Worm (Caenorhabditis elegans) whole organism, mixed stage, embryonic: Measurements from ENCODE around the gene F52G3.7.

ENCODE experiments used
- M03D4.4 ChIP-seq: sonication (generic microtip); optimal IDR thresholded peaks from 2 replicates; lab custom pipeline; 2017; ENCODE audit warnings: mild to moderate bottlenecking, missing genetic modification characterization, missing compliant biosample characterization
- bed-3 ChIP-seq: fragments of 200-800 bp; sonication (Bioruptor generic); optimal IDR thresholded peaks from 3 replicates; lab custom pipeline; 2018; ENCODE audit warnings: mild to moderate bottlenecking, missing genetic modification characterization, moderate library complexity, missing compliant biosample characterization
- blmp-1 ChIP-seq: fragments of 150-350 bp; optimal IDR thresholded peaks from 2 replicates; lab custom pipeline; 2014; ENCODE audit warnings: missing biosample characterization, missing genetic modification characterization
- ceh-39 ChIP-seq: fragments of 150-350 bp; optimal IDR thresholded peaks from 2 replicates; lab custom pipeline; 2014; ENCODE audit warnings: missing biosample characterization, missing genetic modification characterization
- ceh-83 ChIP-seq: fragments of 200-800 bp; sonication (Bioruptor generic); optimal IDR thresholded peaks from 2 replicates; lab custom pipeline; 2018; ENCODE audit warnings: mild to moderate bottlenecking, missing genetic modification characterization, missing compliant biosample characterization
- ces-1 ChIP-seq: fragments of 150-350 bp; optimal IDR thresholded peaks from 2 replicates; lab custom pipeline; 2014; ENCODE audit warnings: missing biosample characterization, missing genetic modification reagents, missing genetic modification characterization
- cnd-1 ChIP-seq: fragments of 200-800 bp; sonication (Bioruptor generic); optimal IDR thresholded peaks from 2 replicates; lab custom pipeline; 2018; ENCODE audit warnings: mild to moderate bottlenecking, missing genetic modification characterization, missing compliant biosample characterization
- drap-1 ChIP-seq: fragments of 200-800 bp; sonication (Bioruptor generic); optimal IDR thresholded peaks from 3 replicates; lab custom pipeline; 2018; ENCODE audit warnings: mild to moderate bottlenecking, missing genetic modification characterization, missing compliant biosample characterization
- elt-1 ChIP-seq: sonication (generic microtip); optimal IDR thresholded peaks from 2 replicates; lab custom pipeline; 2017; ENCODE audit warnings: missing genetic modification characterization, mild to moderate bottlenecking, missing compliant biosample characterization, antibody characterized with exemption, moderate library complexity, borderline replicate concordance; ENCODE audit not compliant: insufficient read depth
- elt-3 ChIP-seq: fragments of 150-350 bp; optimal IDR thresholded peaks from 2 replicates; lab custom pipeline; 2014; ENCODE audit warnings: missing biosample characterization, missing genetic modification characterization
- flh-1 ChIP-seq: fragments of 200-800 bp; sonication (Bioruptor generic); optimal IDR thresholded peaks from 2 replicates; lab custom pipeline; 2018; ENCODE audit warnings: mild to moderate bottlenecking, missing genetic modification characterization, moderate library complexity, missing compliant biosample characterization
- ham-2 ChIP-seq: fragments of 200-800 bp; sonication (Bioruptor generic); optimal IDR thresholded peaks from 2 replicates; lab custom pipeline; 2018; ENCODE audit warnings: mild to moderate bottlenecking, missing genetic modification characterization, missing compliant biosample characterization
- hlh-1 ChIP-seq: fragments of 150-350 bp; optimal IDR thresholded peaks from 2 replicates; lab custom pipeline; 2014; ENCODE audit warnings: missing biosample characterization, missing genetic modification reagents, missing genetic modification characterization
- lin-13 ChIP-seq: fragments of 150-350 bp; optimal IDR thresholded peaks from 2 replicates; lab custom pipeline; 2014; ENCODE audit warnings: missing biosample characterization, missing genetic modification characterization
- lin-32 ChIP-seq: fragments of 200-800 bp; sonication (Bioruptor generic); optimal IDR thresholded peaks from 2 replicates; lab custom pipeline; 2018; ENCODE audit warnings: mild to moderate bottlenecking, missing genetic modification characterization, missing compliant biosample characterization
- lsy-2 ChIP-seq: fragments of 150-350 bp; optimal IDR thresholded peaks from 2 replicates; lab custom pipeline; 2014; ENCODE audit warnings: missing biosample characterization, missing genetic modification characterization
- mab-5 ChIP-seq: fragments of 150-350 bp; optimal IDR thresholded peaks from 2 replicates; lab custom pipeline; 2014; ENCODE audit warnings: missing biosample characterization, missing genetic modification characterization
- mep-1 ChIP-seq: fragments of 150-350 bp; optimal IDR thresholded peaks from 2 replicates; lab custom pipeline; 2017; ENCODE audit warnings: missing biosample characterization, missing genetic modification reagents, missing genetic modification characterization, inconsistent platforms
- mls-2 ChIP-seq: sonication (generic microtip); optimal IDR thresholded peaks from 2 replicates; lab custom pipeline; 2016; ENCODE audit warnings: mild to moderate bottlenecking, missing genetic modification characterization, moderate library complexity, missing compliant biosample characterization
- nhr-12 ChIP-seq: fragments of 150-350 bp; optimal IDR thresholded peaks from 2 replicates; lab custom pipeline; 2014; ENCODE audit warnings: missing biosample characterization, missing genetic modification characterization
- nhr-2 ChIP-seq: fragments of 150-350 bp; optimal IDR thresholded peaks from 2 replicates; lab custom pipeline; 2014; ENCODE audit warnings: missing biosample characterization, missing genetic modification characterization
- nhr-237 ChIP-seq: fragments of 150-350 bp; optimal IDR thresholded peaks from 2 replicates; lab custom pipeline; 2014; ENCODE audit warnings: missing biosample characterization, missing genetic modification characterization
- nhr-28 ChIP-seq: fragments of 150-350 bp; optimal IDR thresholded peaks from 2 replicates; lab custom pipeline; 2014; ENCODE audit warnings: missing biosample characterization, missing genetic modification characterization
- nhr-76 ChIP-seq: sonication (generic microtip); optimal IDR thresholded peaks from 2 replicates; lab custom pipeline; 2017; ENCODE audit warnings: missing biosample characterization, missing genetic modification characterization
- pha-4 ChIP-seq: fragments of 150-350 bp; optimal IDR thresholded peaks from 2 replicates; lab custom pipeline; 2018; ENCODE audit warnings: missing biosample characterization, missing genetic modification reagents, missing genetic modification characterization
- sem-2 ChIP-seq: fragments of 200-800 bp; sonication (Bioruptor generic); optimal IDR thresholded peaks from 2 replicates; lab custom pipeline; 2018; ENCODE audit warnings: mild to moderate bottlenecking, missing genetic modification characterization, missing compliant biosample characterization
- snpc-4 ChIP-seq: fragments of 150-350 bp; optimal IDR thresholded peaks from 2 replicates; lab custom pipeline; 2014; ENCODE audit warnings: missing biosample characterization, missing genetic modification characterization
- sptf-1 ChIP-seq: sonication (generic microtip); optimal IDR thresholded peaks from 2 replicates; lab custom pipeline; 2017; ENCODE audit warnings: mild to moderate bottlenecking, missing genetic modification characterization, moderate library complexity, missing compliant biosample characterization
- tbx-8 ChIP-seq: fragments of 200-800 bp; sonication (Bioruptor generic); optimal IDR thresholded peaks from 2 replicates; lab custom pipeline; 2018; ENCODE audit warnings: mild to moderate bottlenecking, missing genetic modification characterization, moderate library complexity, missing compliant biosample characterization
- unc-120 ChIP-seq: sonication (generic microtip); optimal IDR thresholded peaks from 2 replicates; lab custom pipeline; 2017; ENCODE audit warnings: missing genetic modification characterization, missing compliant biosample characterization; ENCODE audit not compliant: poor library complexity, severe bottlenecking
- unc-39 ChIP-seq: fragments of 150-350 bp; optimal IDR thresholded peaks from 2 replicates; lab custom pipeline; 2014; ENCODE audit warnings: missing biosample characterization, missing genetic modification characterization
- unc-62 ChIP-seq: fragments of 150-350 bp; optimal IDR thresholded peaks from 2 replicates; lab custom pipeline; 2014; ENCODE audit warnings: missing biosample characterization, missing genetic modification reagents, missing genetic modification characterization
- zip-8 ChIP-seq: fragments of 150-350 bp; optimal IDR thresholded peaks from 2 replicates; lab custom pipeline; 2014; ENCODE audit warnings: missing biosample characterization, missing genetic modification characterization
- ztf-11 ChIP-seq: fragments of 150-350 bp; optimal IDR thresholded peaks from 2 replicates; lab custom pipeline; 2014; ENCODE audit warnings: missing biosample characterization, missing genetic modification characterization

F52G3.7 gene

DNA sequence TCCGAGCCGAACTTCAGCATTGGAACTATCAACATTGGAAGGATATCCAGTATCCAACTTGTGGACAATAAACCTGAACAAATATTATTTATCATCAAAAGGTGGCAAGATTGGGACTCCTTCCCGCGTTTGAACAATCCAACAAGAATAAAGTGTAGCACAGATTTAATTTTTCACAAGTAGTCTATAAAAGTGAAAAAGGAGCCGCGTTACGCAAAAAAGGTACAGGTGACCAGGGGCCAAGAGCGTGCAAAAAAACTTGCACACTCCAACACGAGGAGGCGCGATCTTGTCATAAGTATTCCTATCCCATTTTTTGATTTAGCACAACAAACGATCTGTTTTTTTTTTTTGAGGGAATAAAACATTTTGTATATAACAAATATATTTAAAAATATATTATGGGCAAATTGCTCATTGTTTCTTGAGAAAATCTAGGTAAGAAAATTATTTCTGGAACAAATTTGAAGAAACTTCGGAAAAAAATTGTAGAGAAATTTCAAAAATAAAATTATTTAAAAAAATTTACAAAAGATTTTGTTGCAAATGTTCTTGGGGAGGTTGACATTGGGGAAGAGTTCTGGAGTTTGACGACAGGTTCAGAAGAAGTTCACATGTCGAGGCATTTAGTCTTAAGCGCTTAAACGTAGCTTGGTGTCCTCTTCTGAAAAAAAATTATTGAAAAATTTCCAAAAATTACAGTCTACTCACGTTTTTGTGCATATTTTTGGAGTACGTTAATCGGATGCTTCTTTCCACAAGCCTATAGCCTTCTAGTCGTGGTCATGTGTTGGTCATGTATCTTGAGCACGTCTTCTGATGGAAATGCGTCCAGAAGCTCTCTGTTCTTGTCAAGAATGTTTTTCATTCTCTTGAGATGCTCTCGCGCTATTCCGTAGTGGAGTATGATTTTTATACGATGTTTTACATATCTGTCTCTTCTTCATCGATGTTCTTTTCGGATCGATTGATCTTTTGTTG lies 19.5 kb upstream of the F52G3.7 start:
- TF ChIP-seq flh-1 (GFP tag; lab: Kevin White, UChicago) = peak; percentile 37
- TF ChIP-seq pha-4 (tag; lab: Kevin White, UChicago) = no peak
- no peak for TF ChIP-seq nhr-28 (tag; lab: Kevin White, UChicago)
- no peak for TF ChIP-seq elt-3 (tag; lab: Kevin White, UChicago)
- TF ChIP-seq tbx-8 (GFP tag; lab: Kevin White, UChicago) = no peak
- no peak for TF ChIP-seq ham-2 (GFP tag; lab: Kevin White, UChicago)
- peak; percentile 57 for TF ChIP-seq sptf-1 (tag; lab: Kevin White, UChicago)
- TF ChIP-seq ceh-83 (GFP tag; lab: Kevin White, UChicago) = peak; percentile 62
- TF ChIP-seq hlh-1 = no peak
- no peak for TF ChIP-seq nhr-76 (tag; lab: Kevin White, UChicago)
- TF ChIP-seq cnd-1 (tag; lab: Kevin White, UChicago) = peak; percentile 26
- peak; percentile 42 for TF ChIP-seq ces-1 (GFP tag; lab: Kevin White, UChicago)
- peak; percentile 51 for TF ChIP-seq ceh-39 (tag; lab: Kevin White, UChicago)
- TF ChIP-seq drap-1 (GFP tag; lab: Kevin White, UChicago) = peak; percentile 32
- TF ChIP-seq nhr-2 (tag; lab: Kevin White, UChicago) = no peak
- TF ChIP-seq mls-2 (tag; lab: Kevin White, UChicago) = peak; percentile 30
- peak; percentile 49 for TF ChIP-seq bed-3 (GFP tag; lab: Kevin White, UChicago)
- peak; percentile 0 for TF ChIP-seq sem-2 (GFP tag; lab: Kevin White, UChicago)
- TF ChIP-seq, all 35 proteins: peak for 10

DNA sequence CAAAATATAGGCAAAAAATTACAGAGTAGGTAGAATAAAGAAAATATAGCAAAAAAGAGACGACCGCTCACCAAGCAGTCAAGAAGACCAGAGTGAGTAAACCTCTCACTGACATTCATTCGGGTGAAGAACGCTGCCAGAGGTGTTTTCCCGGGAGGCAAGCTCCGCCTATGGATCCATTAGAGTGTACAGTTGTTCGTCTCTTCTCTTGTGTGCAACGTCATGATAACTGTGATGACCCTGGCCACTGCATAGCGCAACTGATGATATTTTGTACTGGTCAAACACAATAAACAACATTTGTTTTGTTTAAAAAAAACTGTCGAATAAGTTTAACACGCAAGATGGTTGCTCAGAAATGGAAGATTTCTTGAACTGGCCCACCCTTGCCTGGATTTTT lies 10.9 kb upstream of the F52G3.7 start, which contains the start of gene F52G3.8:
F52G3.8 (minus strand) TSS at position 101 of the 400 bp plus-strand sequence.
- no peak for TF ChIP-seq nhr-237 (tag; lab: Kevin White, UChicago)
- TF ChIP-seq mls-2 (tag; lab: Kevin White, UChicago) = no peak
- TF ChIP-seq, all 35 proteins: peak for 0

DNA sequence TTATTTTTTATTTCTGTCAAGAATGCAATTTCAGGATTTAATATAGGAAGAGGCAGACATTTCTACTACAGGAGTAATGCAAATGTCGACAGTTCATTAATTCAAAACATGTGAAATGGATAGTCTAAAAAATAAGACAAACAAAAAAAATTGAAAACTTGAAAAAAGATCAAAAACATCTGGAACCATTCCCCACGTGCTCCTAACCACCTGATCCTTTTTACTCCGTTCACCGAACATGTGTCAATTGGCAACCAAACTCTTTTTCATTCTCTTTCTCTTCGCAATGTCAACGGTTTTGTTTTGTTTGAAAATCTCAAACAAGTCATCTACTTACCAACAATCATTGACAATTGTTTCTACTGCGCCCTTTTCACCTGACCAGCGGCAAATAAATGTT lies 5.7 kb upstream of the F52G3.7 start:
- no peak for TF ChIP-seq nhr-12
- TF ChIP-seq zip-8 = no peak
- TF ChIP-seq cnd-1 (tag; lab: Kevin White, UChicago) = no peak
- no peak for TF ChIP-seq ham-2 (GFP tag; lab: Kevin White, UChicago)
- TF ChIP-seq elt-3 (tag; lab: Kevin White, UChicago) = no peak
- TF ChIP-seq bed-3 (GFP tag; lab: Kevin White, UChicago) = no peak
- no peak for TF ChIP-seq lsy-2 (tag; lab: Kevin White, UChicago)
- TF ChIP-seq unc-120 (tag; lab: Kevin White, UChicago) = no peak
- no peak for TF ChIP-seq lin-13 (tag; lab: Kevin White, UChicago)
- no peak for TF ChIP-seq ces-1 (GFP tag; lab: Kevin White, UChicago)
- TF ChIP-seq M03D4.4 = no peak

DNA sequence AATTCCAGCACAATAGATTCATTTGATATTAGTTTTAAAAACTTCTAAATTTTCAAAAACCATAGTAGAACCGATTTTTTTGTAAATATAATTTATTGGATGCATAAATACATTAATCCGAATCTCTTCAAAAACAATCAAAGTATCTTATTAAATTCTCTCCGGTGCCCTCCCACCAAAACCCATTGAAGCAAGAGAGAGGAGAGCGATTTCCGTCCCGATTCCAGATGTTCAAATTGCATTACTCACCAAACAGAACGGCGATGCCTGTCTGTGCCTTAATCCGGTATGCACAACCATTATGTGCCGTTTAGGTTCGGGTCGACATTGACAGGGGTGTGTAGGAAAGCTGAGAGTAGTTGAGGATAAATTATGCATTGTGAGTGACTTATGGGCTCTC lies 3.4 kb upstream of the F52G3.7 start:
- TF ChIP-seq cnd-1 (tag; lab: Kevin White, UChicago) = peak; percentile 27
- TF ChIP-seq blmp-1 (tag; lab: Kevin White, UChicago) = no peak
- TF ChIP-seq lin-32 (GFP tag; lab: Kevin White, UChicago) = peak; percentile 41
- no peak for TF ChIP-seq nhr-237 (tag; lab: Kevin White, UChicago)
- peak; percentile 26 for TF ChIP-seq mls-2 (tag; lab: Kevin White, UChicago)
- TF ChIP-seq nhr-2 (tag; lab: Kevin White, UChicago) = peak; percentile 9
- peak; percentile 91 for TF ChIP-seq ces-1 (GFP tag; lab: Kevin White, UChicago)
- TF ChIP-seq, all 35 proteins: peak for 5

DNA sequence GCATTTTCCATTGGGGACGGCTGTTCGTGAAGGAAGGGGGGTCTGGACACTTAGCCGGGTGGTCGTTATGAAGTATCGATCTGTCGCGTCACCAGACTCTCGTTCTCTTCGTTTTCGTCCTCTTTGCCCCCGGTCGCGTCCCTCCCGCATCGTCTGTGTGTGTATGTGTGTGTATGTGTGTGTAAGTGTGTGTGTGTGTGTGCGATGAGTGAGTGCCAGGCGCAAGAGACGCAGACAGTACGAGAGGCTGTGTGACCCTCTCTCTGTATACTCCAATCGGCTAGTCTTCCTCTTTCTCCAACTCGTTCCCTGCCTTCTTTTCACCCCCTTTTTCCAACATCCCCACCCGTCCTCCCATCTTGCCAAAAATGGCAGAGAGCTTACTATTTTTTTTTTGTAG lies 2.3 kb upstream of the F52G3.7 start:
- TF ChIP-seq M03D4.4 = peak; percentile 76
- TF ChIP-seq elt-1 (tag; lab: Kevin White, UChicago) = peak; percentile 74
- no peak for TF ChIP-seq zip-8
- TF ChIP-seq unc-62 = peak; percentile 71
- peak; percentile 92 for TF ChIP-seq mep-1 (tag; lab: Kevin White, UChicago)
- peak; percentile 80 for TF ChIP-seq ceh-39 (tag; lab: Kevin White, UChicago)
- TF ChIP-seq sptf-1 (tag; lab: Kevin White, UChicago) = peak; percentile 87
- peak; percentile 35 for TF ChIP-seq bed-3 (GFP tag; lab: Kevin White, UChicago)
- peak; percentile 87 for TF ChIP-seq ztf-11 (tag; lab: Kevin White, UChicago)
- no peak for TF ChIP-seq unc-39 (tag; lab: Kevin White, UChicago)
- TF ChIP-seq sem-2 (GFP tag; lab: Kevin White, UChicago) = peak; percentile 34
- peak; percentile 41 for TF ChIP-seq nhr-237 (tag; lab: Kevin White, UChicago)
- TF ChIP-seq ham-2 (GFP tag; lab: Kevin White, UChicago) = peak; percentile 64
- peak; percentile 88 for TF ChIP-seq hlh-1
- no peak for TF ChIP-seq blmp-1 (tag; lab: Kevin White, UChicago)
- TF ChIP-seq nhr-12 = peak; percentile 13
- TF ChIP-seq elt-3 (tag; lab: Kevin White, UChicago) = no peak
- TF ChIP-seq lsy-2 (tag; lab: Kevin White, UChicago) = peak; percentile 62
- TF ChIP-seq snpc-4 = no peak
- peak; percentile 86 for TF ChIP-seq mls-2 (tag; lab: Kevin White, UChicago)
- TF ChIP-seq pha-4 (tag; lab: Kevin White, UChicago) = peak; percentile 97
- peak; percentile 94 for TF ChIP-seq nhr-2 (tag; lab: Kevin White, UChicago)
- no peak for TF ChIP-seq mab-5 (tag; lab: Kevin White, UChicago)
- TF ChIP-seq lin-32 (GFP tag; lab: Kevin White, UChicago) = peak; percentile 29
- no peak for TF ChIP-seq flh-1 (GFP tag; lab: Kevin White, UChicago)
- TF ChIP-seq nhr-76 (tag; lab: Kevin White, UChicago) = peak; percentile 3
- peak; percentile 70 for TF ChIP-seq ces-1 (GFP tag; lab: Kevin White, UChicago)
- TF ChIP-seq unc-120 (tag; lab: Kevin White, UChicago) = peak; percentile 73
- peak; percentile 78 for TF ChIP-seq drap-1 (GFP tag; lab: Kevin White, UChicago)
